Fruit fly (Drosophila melanogaster) Kc167 (cell line): ENCODE results near the gene RPA3.

ENCODE experiments used
- Myc ChIP-seq: fragments of >200 bp; optimal IDR thresholded peaks from 2 replicates; lab custom pipeline; 2017; ENCODE audit warnings: missing external identifiers
- Sin3A ChIP-seq: fragments of >200 bp; optimal IDR thresholded peaks from 2 replicates; lab custom pipeline; 2018; ENCODE audit warnings: missing external identifiers
- h ChIP-seq: fragments of >200 bp; optimal IDR thresholded peaks from 3 replicates; lab custom pipeline; 2018; ENCODE audit warnings: missing external identifiers
- psq ChIP-seq: fragments of >200 bp; optimal IDR thresholded peaks from 2 replicates; lab custom pipeline; 2017; ENCODE audit warnings: missing external identifiers

dm6 chrX:11651420-11651819, 35.8 kb upstream of the RPA3 start:
- TF ChIP-seq Myc (lab: Kevin White, UChicago): no peak
- TF ChIP-seq Sin3A (lab: Kevin White, UChicago): no peak
- TF ChIP-seq psq: no peak
- TF ChIP-seq h (lab: Kevin White, UChicago): no peak
